Worm (Caenorhabditis elegans): Measurements from ENCODE around the gene acr-23.
A peak's percentile ranks its signal among the peaks of the same experiment; 100 is the strongest.

The acr-23 gene

ce11 chrV:3659472-3659871 is at the start of gene acr-23:
TSS of gene acr-23 (minus strand) at chrV:3659572.
- TF ChIP-seq unc-62 (GFP tag; optimal IDR thresholded peaks at IDR 0.05) (no peak), flh-1 (GFP tag; optimal IDR thresholded peaks at IDR 0.05) (no peak), nhr-2 (tag; optimal IDR thresholded peaks at IDR 0.05) (no peak), drap-1 (GFP tag; optimal IDR thresholded peaks at IDR 0.05) (no peak), nhr-237 (tag; optimal IDR thresholded peaks at IDR 0.05) (no peak), mls-2 (tag; optimal IDR thresholded peaks at IDR 0.05) (no peak), bed-3 (GFP tag; optimal IDR thresholded peaks at IDR 0.05) (no peak), hlh-1 (tag; optimal IDR thresholded peaks at IDR 0.05) (no peak), sptf-1 (tag; optimal IDR thresholded peaks at IDR 0.05) (no peak), ceh-39 (tag; optimal IDR thresholded peaks at IDR 0.05) (no peak), tbx-8 (GFP tag; optimal IDR thresholded peaks at IDR 0.05) (no peak), elt-3 (tag; optimal IDR thresholded peaks at IDR 0.05) (no peak)

ce11 chrV:3706893-3707292 is 47.5 kb upstream of the acr-23 start:
- TF ChIP-seq mab-5 (tag; optimal IDR thresholded peaks at IDR 0.05) = no peak
- no peak for TF ChIP-seq drap-1 (GFP tag; optimal IDR thresholded peaks at IDR 0.05)
- no peak for TF ChIP-seq lin-13 (tag; optimal IDR thresholded peaks at IDR 0.05)
- no peak for TF ChIP-seq nhr-237 (tag; optimal IDR thresholded peaks at IDR 0.05)
- no peak for TF ChIP-seq lsy-2 (tag; optimal IDR thresholded peaks at IDR 0.05)
- no peak for TF ChIP-seq mls-2 (tag; optimal IDR thresholded peaks at IDR 0.05)
- no peak for TF ChIP-seq pha-4 (tag; optimal IDR thresholded peaks at IDR 0.05)
- no peak for TF ChIP-seq unc-120 (tag; optimal IDR thresholded peaks at IDR 0.05; ENCODE audit: poor library complexity, severe bottlenecking)
- TF ChIP-seq cnd-1 (tag; optimal IDR thresholded peaks at IDR 0.05) = no peak
- no peak for TF ChIP-seq nhr-76 (tag; optimal IDR thresholded peaks at IDR 0.05)
- no peak for TF ChIP-seq nhr-2 (tag; optimal IDR thresholded peaks at IDR 0.05)
- no peak for TF ChIP-seq nhr-12 (tag; optimal IDR thresholded peaks at IDR 0.05)
- TF ChIP-seq bed-3 (GFP tag; optimal IDR thresholded peaks at IDR 0.05) = no peak
- TF ChIP-seq M03D4.4 (tag; optimal IDR thresholded peaks at IDR 0.05) = no peak
- no peak for TF ChIP-seq lin-32 (GFP tag; optimal IDR thresholded peaks at IDR 0.05)
- TF ChIP-seq snpc-4 (tag; optimal IDR thresholded peaks at IDR 0.05) = no peak

- no peak for TF ChIP-seq ces-1 (GFP tag; optimal IDR thresholded peaks at IDR 0.05)
- no peak for TF ChIP-seq ham-2 (GFP tag; optimal IDR thresholded peaks at IDR 0.05)
- no peak for TF ChIP-seq ceh-83 (GFP tag; optimal IDR thresholded peaks at IDR 0.05)
- no peak for TF ChIP-seq drap-1 (GFP tag; optimal IDR thresholded peaks at IDR 0.05)
- no peak for TF ChIP-seq sem-2 (GFP tag; optimal IDR thresholded peaks at IDR 0.05)
- no peak for TF ChIP-seq M03D4.4 (tag; optimal IDR thresholded peaks at IDR 0.05)
- no peak for TF ChIP-seq mep-1 (tag; optimal IDR thresholded peaks at IDR 0.05)
- TF ChIP-seq unc-39 (tag; optimal IDR thresholded peaks at IDR 0.05) = no peak
- TF ChIP-seq cnd-1 (tag; optimal IDR thresholded peaks at IDR 0.05) = no peak
- no peak for TF ChIP-seq nhr-237 (tag; optimal IDR thresholded peaks at IDR 0.05)
- TF ChIP-seq lin-13 (tag; optimal IDR thresholded peaks at IDR 0.05) = no peak
- no peak for TF ChIP-seq ztf-11 (tag; optimal IDR thresholded peaks at IDR 0.05)
- TF ChIP-seq pha-4 (tag; optimal IDR thresholded peaks at IDR 0.05) = no peak
- no peak for TF ChIP-seq unc-120 (tag; optimal IDR thresholded peaks at IDR 0.05; ENCODE audit: poor library complexity, severe bottlenecking)
- TF ChIP-seq zip-8 (tag; optimal IDR thresholded peaks at IDR 0.05) = no peak
- no peak for TF ChIP-seq hlh-1 (tag; optimal IDR thresholded peaks at IDR 0.05)
- TF ChIP-seq nhr-76 (tag; optimal IDR thresholded peaks at IDR 0.05) = no peak
These were observed 46.8 kb upstream of the acr-23 start for ce11 chrV:3706167-3706566.

- no peak for TF ChIP-seq ham-2 (GFP tag; optimal IDR thresholded peaks at IDR 0.05)
- no peak for TF ChIP-seq lin-32 (GFP tag; optimal IDR thresholded peaks at IDR 0.05)
- no peak for TF ChIP-seq mls-2 (tag; optimal IDR thresholded peaks at IDR 0.05)
- no peak for TF ChIP-seq blmp-1 (tag; optimal IDR thresholded peaks at IDR 0.05)
These were observed 45.3 kb upstream of the acr-23 start, which contains the start of gene lin-40 for ce11 chrV:3704688-3705087. TSS of gene lin-40 (plus strand) at chrV:3704988.

DNA sequence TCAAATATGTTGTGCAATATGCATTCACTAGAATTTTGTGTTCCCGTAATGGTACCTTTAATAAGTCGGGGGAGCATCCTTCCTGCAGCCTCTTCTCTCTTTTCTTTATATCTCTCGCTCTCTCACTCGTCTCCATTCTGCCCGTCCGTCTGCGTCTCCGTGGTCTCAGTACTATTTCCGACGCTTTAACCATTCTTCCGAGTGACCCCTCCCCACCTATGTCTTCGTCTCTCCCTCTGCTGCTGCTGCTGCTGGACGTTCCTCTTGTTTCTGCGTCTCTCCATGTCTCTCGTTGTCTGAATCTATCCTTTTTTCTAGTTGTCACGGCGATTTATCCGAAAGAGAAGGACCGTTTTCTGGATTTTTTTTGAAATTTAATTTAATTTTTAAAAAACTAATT is 44.5 kb upstream of the acr-23 start:
- TF ChIP-seq unc-120 (tag; optimal IDR thresholded peaks at IDR 0.05; ENCODE audit: poor library complexity, severe bottlenecking) = peak; percentile 70
- no peak for TF ChIP-seq zip-8 (tag; optimal IDR thresholded peaks at IDR 0.05)
- TF ChIP-seq hlh-1 (tag; optimal IDR thresholded peaks at IDR 0.05) = peak; percentile 11
- TF ChIP-seq ham-2 (GFP tag; optimal IDR thresholded peaks at IDR 0.05) = peak; percentile 7
- no peak for TF ChIP-seq mls-2 (tag; optimal IDR thresholded peaks at IDR 0.05)
- TF ChIP-seq nhr-237 (tag; optimal IDR thresholded peaks at IDR 0.05) = no peak
- no peak for TF ChIP-seq tbx-8 (GFP tag; optimal IDR thresholded peaks at IDR 0.05)
- peak; percentile 69 for TF ChIP-seq ces-1 (GFP tag; optimal IDR thresholded peaks at IDR 0.05)
- peak; percentile 8 for TF ChIP-seq nhr-2 (tag; optimal IDR thresholded peaks at IDR 0.05)
- no peak for TF ChIP-seq unc-62 (GFP tag; optimal IDR thresholded peaks at IDR 0.05)
- no peak for TF ChIP-seq elt-1 (tag; optimal IDR thresholded peaks at IDR 0.05; ENCODE audit: borderline replicate concordance, insufficient read depth)
- no peak for TF ChIP-seq blmp-1 (tag; optimal IDR thresholded peaks at IDR 0.05)
- TF ChIP-seq mab-5 (tag; optimal IDR thresholded peaks at IDR 0.05) = no peak
- no peak for TF ChIP-seq lin-13 (tag; optimal IDR thresholded peaks at IDR 0.05)
- TF ChIP-seq ztf-11 (tag; optimal IDR thresholded peaks at IDR 0.05) = peak; percentile 9
- no peak for TF ChIP-seq mep-1 (tag; optimal IDR thresholded peaks at IDR 0.05)
- no peak for TF ChIP-seq M03D4.4 (tag; optimal IDR thresholded peaks at IDR 0.05)

All from whole organism, mixed stage, embryonic.